Fruit fly (Drosophila melanogaster): Measurements from ENCODE around the gene CG5418.

The CG5418 gene

dm6 chr2L:12476115-12476514 lies 23.1 kb upstream of the CG5418 start:
- TF ChIP-seq fd96Ca (GFP tag; IDR thresholded peaks at IDR 0.05) (no peak), EcR (GFP tag; optimal IDR thresholded peaks at IDR 0.05) (no peak), Pif1A (GFP tag; optimal IDR thresholded peaks at IDR 0.05) (no peak), CG8301 (tag; optimal IDR thresholded peaks at IDR 0.05) (no peak), Ets98B (GFP tag; IDR thresholded peaks at IDR 0.05) (no peak), CG14655 (GFP tag; optimal IDR thresholded peaks at IDR 0.05) (no peak), Pif1B (GFP tag; optimal IDR thresholded peaks at IDR 0.05) (no peak), gl (tag; optimal IDR thresholded peaks at IDR 0.05) (no peak), CG32121 (GFP tag; IDR thresholded peaks at IDR 0.05) (no peak), rn (GFP tag; IDR thresholded peaks at IDR 0.05) (no peak), D1 (tag; optimal IDR thresholded peaks at IDR 0.05) (no peak)

dm6 chr2L:12475308-12475707 lies 22.3 kb upstream of the CG5418 start:
- TF ChIP-seq Pif1B (GFP tag; optimal IDR thresholded peaks at IDR 0.05) (peak; percentile 32), Pif1A (GFP tag; optimal IDR thresholded peaks at IDR 0.05) (no peak), Ets98B (GFP tag; IDR thresholded peaks at IDR 0.05) (no peak), CG8301 (tag; optimal IDR thresholded peaks at IDR 0.05) (no peak), CG34367 (tag; optimal IDR thresholded peaks at IDR 0.05) (no peak), CG10348 (GFP tag; IDR thresholded peaks at IDR 0.05) (no peak), CG17806 (tag; optimal IDR thresholded peaks at IDR 0.05) (no peak), CG4496 (GFP tag; IDR thresholded peaks at IDR 0.05) (no peak), CG9948 (tag; optimal IDR thresholded peaks at IDR 0.05) (no peak), Snoo (tag; optimal IDR thresholded peaks at IDR 0.05) (peak; percentile 53), CG12605 (GFP tag; IDR thresholded peaks at IDR 0.05) (no peak), CG14655 (GFP tag; optimal IDR thresholded peaks at IDR 0.05) (no peak), D1 (tag; optimal IDR thresholded peaks at IDR 0.05) (no peak), CG32121 (GFP tag; IDR thresholded peaks at IDR 0.05) (0 out of 2 replicates have a peak, but pooled peaks have one; percentile 18), CG13204 (GFP tag; optimal IDR thresholded peaks at IDR 0.05) (no peak), CG8159 (tag; optimal IDR thresholded peaks at IDR 0.05) (no peak), gl (tag; optimal IDR thresholded peaks at IDR 0.05) (no peak), rn (GFP tag; IDR thresholded peaks at IDR 0.05) (no peak), fd96Ca (GFP tag; IDR thresholded peaks at IDR 0.05) (no peak), CG15710 (tag; optimal IDR thresholded peaks at IDR 0.05) (no peak), EcR (GFP tag; optimal IDR thresholded peaks at IDR 0.05) (no peak)

- TF ChIP-seq CG14655 (GFP tag; optimal IDR thresholded peaks at IDR 0.05) (no peak), rn (GFP tag; IDR thresholded peaks at IDR 0.05) (no peak), gl (tag; optimal IDR thresholded peaks at IDR 0.05) (no peak), CG10348 (GFP tag; IDR thresholded peaks at IDR 0.05) (no peak), CG15710 (tag; optimal IDR thresholded peaks at IDR 0.05) (no peak), Ets98B (GFP tag; IDR thresholded peaks at IDR 0.05) (no peak), CG4496 (GFP tag; IDR thresholded peaks at IDR 0.05) (no peak), CG13204 (GFP tag; optimal IDR thresholded peaks at IDR 0.05) (no peak)
These were observed 21.3 kb upstream of the CG5418 start for dm6 chr2L:12474212-12474891.

dm6 chr2L:12473583-12473982 lies 20.5 kb upstream of the CG5418 start:
- no peak for TF ChIP-seq CG15710 (tag; optimal IDR thresholded peaks at IDR 0.05)
- no peak for TF ChIP-seq D1 (tag; optimal IDR thresholded peaks at IDR 0.05)
- no peak for TF ChIP-seq rn (GFP tag; IDR thresholded peaks at IDR 0.05)
- no peak for TF ChIP-seq Snoo (tag; optimal IDR thresholded peaks at IDR 0.05)
- TF ChIP-seq CG4496 (GFP tag; IDR thresholded peaks at IDR 0.05), result no peak
- no peak for TF ChIP-seq Pif1A (GFP tag; optimal IDR thresholded peaks at IDR 0.05)
- TF ChIP-seq CG34367 (tag; optimal IDR thresholded peaks at IDR 0.05), result no peak
- TF ChIP-seq CG17806 (tag; optimal IDR thresholded peaks at IDR 0.05), result no peak
- TF ChIP-seq Ets98B (GFP tag; IDR thresholded peaks at IDR 0.05), result no peak
- TF ChIP-seq gl (tag; optimal IDR thresholded peaks at IDR 0.05), result no peak
- TF ChIP-seq CG13204 (GFP tag; optimal IDR thresholded peaks at IDR 0.05), result no peak
- no peak for TF ChIP-seq EcR (GFP tag; optimal IDR thresholded peaks at IDR 0.05)
- TF ChIP-seq Pif1B (GFP tag; optimal IDR thresholded peaks at IDR 0.05), result no peak

dm6 chr2L:12472988-12473387 lies 19.9 kb upstream of the CG5418 start:
- TF ChIP-seq CG12605 (GFP tag; IDR thresholded peaks at IDR 0.05), result no peak
- no peak for TF ChIP-seq Pif1B (GFP tag; optimal IDR thresholded peaks at IDR 0.05)
- no peak for TF ChIP-seq CG34367 (tag; optimal IDR thresholded peaks at IDR 0.05)
- no peak for TF ChIP-seq gl (tag; optimal IDR thresholded peaks at IDR 0.05)
- TF ChIP-seq CG13204 (GFP tag; optimal IDR thresholded peaks at IDR 0.05), result no peak
- TF ChIP-seq CG15710 (tag; optimal IDR thresholded peaks at IDR 0.05), result no peak
- TF ChIP-seq CG10348 (GFP tag; IDR thresholded peaks at IDR 0.05), result no peak
- no peak for TF ChIP-seq CG8159 (tag; optimal IDR thresholded peaks at IDR 0.05)
- TF ChIP-seq fd96Ca (GFP tag; IDR thresholded peaks at IDR 0.05), result no peak
- TF ChIP-seq CG8301 (tag; optimal IDR thresholded peaks at IDR 0.05), result no peak
- TF ChIP-seq CG4496 (GFP tag; IDR thresholded peaks at IDR 0.05), result no peak
- TF ChIP-seq CG17806 (tag; optimal IDR thresholded peaks at IDR 0.05), result no peak
- no peak for TF ChIP-seq D1 (tag; optimal IDR thresholded peaks at IDR 0.05)
- TF ChIP-seq Ets98B (GFP tag; IDR thresholded peaks at IDR 0.05), result no peak
- TF ChIP-seq CG9948 (tag; optimal IDR thresholded peaks at IDR 0.05), result no peak
- TF ChIP-seq CG32121 (GFP tag; IDR thresholded peaks at IDR 0.05), result no peak

dm6 chr2L:12471937-12472336 lies 18.9 kb upstream of the CG5418 start:
- TF ChIP-seq CG8301 (tag; optimal IDR thresholded peaks at IDR 0.05) (no peak), CG12605 (GFP tag; IDR thresholded peaks at IDR 0.05) (peak; percentile 61), CG4496 (GFP tag; IDR thresholded peaks at IDR 0.05) (peak; percentile 63; the same call in 2 of the 3 replicates), fd96Ca (GFP tag; IDR thresholded peaks at IDR 0.05) (no peak; the same call in 2 of the 3 replicates), CG32121 (GFP tag; IDR thresholded peaks at IDR 0.05) (peak; percentile 47), Ets98B (GFP tag; IDR thresholded peaks at IDR 0.05) (peak; percentile 56; the same call in 1 of the 2 replicates)
